Worm (Caenorhabditis elegans) whole organism, L4/young adult: ENCODE data around the gene ZC477.3.

ENCODE experiments used
- W03F9.2 ChIP-seq: fragments of 150-350 bp; optimal IDR thresholded peaks from 2 replicates; lab custom pipeline; 2014; ENCODE audit warnings: missing biosample characterization, missing genetic modification characterization
- dao-5 ChIP-seq: sonication (generic microtip); optimal IDR thresholded peaks from 2 replicates; lab custom pipeline; 2016; ENCODE audit warnings: missing genotype, missing genetic modification characterization, moderate library complexity, missing compliant biosample characterization
- him-1 ChIP-seq: sonication (generic microtip); optimal IDR thresholded peaks from 2 replicates; lab custom pipeline; 2016; ENCODE audit warnings: missing genotype, missing genetic modification reagents, missing genetic modification characterization, missing compliant biosample characterization

- no peak for TF ChIP-seq him-1 (tag; lab: Kevin White, UChicago)
- TF ChIP-seq dao-5 (tag; lab: Kevin White, UChicago): no peak
- no peak for TF ChIP-seq W03F9.2 (tag; lab: Kevin White, UChicago)
Observed at ce11 chrIV:7067446-7067845, 35.8 kb upstream of the ZC477.3 start.
